Worm (Caenorhabditis elegans) whole organism, midembryonic: ENCODE measurements around the gene E02H1.1.

Source experiments
- T22C8.4 ChIP-seq: fragments of 200-800 bp; sonication (Bioruptor generic); IDR thresholded peaks from 2 replicates; pipeline ENCODE4 v1.3.6; 2022; ENCODE audit warnings: missing genetic modification characterization, missing compliant biosample characterization
- cog-1 ChIP-seq: sonication (generic microtip); optimal IDR thresholded peaks from 2 replicates; lab custom pipeline; 2016; ENCODE audit warnings: missing genetic modification characterization, missing compliant biosample characterization
- flt-1 ChIP-seq: fragments of 200-800 bp; sonication (Bioruptor generic); IDR thresholded peaks from 2 replicates; pipeline ENCODE4 v1.3.6; 2022; ENCODE audit warnings: missing genetic modification characterization, missing compliant biosample characterization
- klf-2 ChIP-seq: fragments of 200-800 bp; sonication (Bioruptor generic); conservative IDR thresholded peaks from 2 replicates; pipeline ENCODE4 v1.3.6; 2022; ENCODE audit warnings: missing genetic modification reagents, missing genetic modification characterization, missing compliant biosample characterization
- med-1 ChIP-seq: sonication (generic microtip); optimal IDR thresholded peaks from 2 replicates; lab custom pipeline; 2017; ENCODE audit warnings: missing genetic modification characterization, mild to moderate bottlenecking, missing compliant biosample characterization, antibody characterized with exemption, missing genetic modification reagents; ENCODE audit not compliant: insufficient read depth
- ref-1 ChIP-seq: fragments of 200-800 bp; sonication (Bioruptor generic); conservative IDR thresholded peaks from 2 replicates; pipeline ENCODE4 v1.3.6; 2022; ENCODE audit warnings: missing genetic modification reagents, missing genetic modification characterization, missing compliant biosample characterization
- tab-1 ChIP-seq: fragments of 200-800 bp; sonication (Bioruptor generic); IDR thresholded peaks from 2 replicates; pipeline ENCODE4 v1.3.6; 2022; ENCODE audit warnings: missing genetic modification characterization, missing compliant biosample characterization
- ztf-23 ChIP-seq: fragments of 200-800 bp; sonication (Bioruptor generic); IDR thresholded peaks from 2 replicates; pipeline ENCODE4 v1.3.6; 2022; ENCODE audit warnings: missing genetic modification reagents, missing genetic modification characterization, missing compliant biosample characterization
- ztf-29 ChIP-seq: fragments of 200-800 bp; sonication (Bioruptor generic); IDR thresholded peaks from 2 replicates; pipeline ENCODE4 v1.3.6; 2022; ENCODE audit warnings: missing genetic modification reagents, missing genetic modification characterization, missing compliant biosample characterization

ce11 chrII:9607137-9607536 is 16.2 kb upstream of the E02H1.1 start:
- TF ChIP-seq flt-1 (no peak), med-1 (GFP tag; lab: Kevin White, UChicago) (no peak), tab-1 (GFP tag; lab: Robert Waterston, UW) (no peak), ztf-29 (GFP tag; lab: Robert Waterston, UW) (no peak), ref-1 (GFP tag; lab: Robert Waterston, UW) (no peak), cog-1 (tag; lab: Kevin White, UChicago) (no peak), klf-2 (no peak), ztf-23 (GFP tag; lab: Robert Waterston, UW) (no peak), T22C8.4 (GFP tag; lab: Robert Waterston, UW) (no peak)
